Fruit fly (Drosophila melanogaster): ENCODE results near the gene ghi.

Gene ghi

DNA sequence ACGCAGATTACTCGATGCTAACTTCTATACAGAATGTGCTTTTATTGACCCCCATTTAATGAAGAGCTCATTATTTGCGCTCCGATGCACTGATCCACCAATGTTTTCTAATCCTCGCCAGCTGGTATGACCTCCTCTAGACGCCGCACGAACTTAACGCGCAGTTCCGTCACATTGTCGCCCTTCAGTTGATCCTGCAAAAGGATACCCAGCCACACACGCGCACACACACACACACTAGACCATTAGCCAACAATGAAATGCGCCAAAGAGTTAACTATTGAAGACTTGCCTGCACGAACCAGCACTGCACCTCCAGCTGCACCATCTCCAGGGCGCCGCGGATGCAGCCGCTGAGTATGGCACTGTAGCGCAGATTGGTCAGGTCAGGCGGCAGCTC, 12.8 kb upstream of the ghi start:
- TF ChIP-seq CG11617 (GFP tag; optimal IDR thresholded peaks at IDR 0.05) (no peak), bab1 (GFP tag; optimal IDR thresholded peaks at IDR 0.05) (no peak), cnc (optimal IDR thresholded peaks at IDR 0.05) (no peak), Crg-1 (GFP tag; optimal IDR thresholded peaks at IDR 0.05) (no peak), CG33017 (tag; optimal IDR thresholded peaks at IDR 0.05) (no peak), CG7045 (GFP tag; optimal IDR thresholded peaks at IDR 0.05) (no peak), CG5204 (GFP tag; optimal IDR thresholded peaks at IDR 0.05) (no peak), CG12768 (GFP tag; optimal IDR thresholded peaks at IDR 0.05) (no peak), tj (GFP tag; optimal IDR thresholded peaks at IDR 0.05) (no peak), kay (GFP tag; ENCODE audit: borderline replicate concordance) (no peak), pad (GFP tag; optimal IDR thresholded peaks at IDR 0.05) (no peak), Clk (GFP tag; optimal IDR thresholded peaks at IDR 0.05) (no peak), CG14711 (tag; optimal IDR thresholded peaks at IDR 0.05) (no peak), ovo (GFP tag; optimal IDR thresholded peaks at IDR 0.05) (no peak), Mnt (GFP tag; optimal IDR thresholded peaks at IDR 0.05) (no peak)

DNA sequence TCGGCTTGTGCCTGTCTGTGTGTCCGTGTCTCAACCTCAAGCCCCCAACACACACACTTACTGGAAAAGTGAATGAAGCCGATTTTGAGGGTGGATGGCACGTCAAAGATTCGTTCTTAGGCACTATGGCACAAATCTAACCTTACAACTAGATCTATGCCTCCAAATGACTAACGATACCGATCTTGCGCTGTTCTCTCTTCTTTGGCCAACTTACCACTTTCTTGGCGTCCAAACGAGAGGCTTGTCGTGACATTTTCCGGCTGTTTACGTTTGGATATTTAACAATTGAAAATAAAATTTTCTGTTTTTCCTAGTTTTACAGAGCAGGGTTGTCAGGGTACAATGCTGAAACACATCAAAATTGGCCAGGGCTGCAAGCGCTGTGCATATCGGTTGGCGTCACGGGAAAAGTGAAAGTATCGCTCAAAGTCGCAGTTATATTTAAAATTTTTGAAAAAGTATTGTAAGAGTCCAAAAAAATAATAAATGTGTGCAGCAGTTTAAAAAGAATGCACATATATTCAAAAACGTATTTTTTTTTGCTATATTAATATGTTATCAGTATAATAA, 9.7 kb upstream of the ghi start, which contains the start of the genes Bet3 and Nf-YA:
Gene Bet3, minus strand, starts transcription at position 361 of the 573 bp plus-strand sequence.
Gene Nf-YA, minus strand, starts transcription at position 361 of the 573 bp plus-strand sequence.
- TF ChIP-seq Clk (GFP tag; optimal IDR thresholded peaks at IDR 0.05), result no peak
- no peak for TF ChIP-seq CG5204 (GFP tag; optimal IDR thresholded peaks at IDR 0.05)
- no peak for TF ChIP-seq cnc (optimal IDR thresholded peaks at IDR 0.05)
- TF ChIP-seq Crg-1 (GFP tag; optimal IDR thresholded peaks at IDR 0.05), result peak; percentile 68
- peak; percentile 78 for TF ChIP-seq toe (GFP tag; optimal IDR thresholded peaks at IDR 0.05)
- no peak for TF ChIP-seq kay (GFP tag; ENCODE audit: borderline replicate concordance)
- TF ChIP-seq tj (GFP tag; optimal IDR thresholded peaks at IDR 0.05), result no peak
- TF ChIP-seq CG1620 (GFP tag; optimal IDR thresholded peaks at IDR 0.05), result peak; percentile 72
- TF ChIP-seq CG14711 (tag; optimal IDR thresholded peaks at IDR 0.05), result peak; percentile 97
- peak; percentile 4 for TF ChIP-seq CG7101 (tag; optimal IDR thresholded peaks at IDR 0.05)
- TF ChIP-seq Mnt (GFP tag; optimal IDR thresholded peaks at IDR 0.05), result peak; percentile 56
- TF ChIP-seq cic (GFP tag; optimal IDR thresholded peaks at IDR 0.05), result peak; percentile 58
- peak; percentile 50 for TF ChIP-seq ovo (GFP tag; optimal IDR thresholded peaks at IDR 0.05)
- TF ChIP-seq bab1 (GFP tag; optimal IDR thresholded peaks at IDR 0.05), result peak; percentile 38
- peak; percentile 10 for TF ChIP-seq CG12768 (GFP tag; optimal IDR thresholded peaks at IDR 0.05)
- TF ChIP-seq CG11617 (GFP tag; optimal IDR thresholded peaks at IDR 0.05), result peak; percentile 36
- no peak for TF ChIP-seq CG33017 (tag; optimal IDR thresholded peaks at IDR 0.05)
- peak; percentile 35 for TF ChIP-seq pad (GFP tag; optimal IDR thresholded peaks at IDR 0.05)
- TF ChIP-seq CG7045 (GFP tag; optimal IDR thresholded peaks at IDR 0.05), result peak; percentile 50
- TF ChIP-seq Hr96 (GFP tag; optimal IDR thresholded peaks at IDR 0.05), result peak; percentile 60

DNA sequence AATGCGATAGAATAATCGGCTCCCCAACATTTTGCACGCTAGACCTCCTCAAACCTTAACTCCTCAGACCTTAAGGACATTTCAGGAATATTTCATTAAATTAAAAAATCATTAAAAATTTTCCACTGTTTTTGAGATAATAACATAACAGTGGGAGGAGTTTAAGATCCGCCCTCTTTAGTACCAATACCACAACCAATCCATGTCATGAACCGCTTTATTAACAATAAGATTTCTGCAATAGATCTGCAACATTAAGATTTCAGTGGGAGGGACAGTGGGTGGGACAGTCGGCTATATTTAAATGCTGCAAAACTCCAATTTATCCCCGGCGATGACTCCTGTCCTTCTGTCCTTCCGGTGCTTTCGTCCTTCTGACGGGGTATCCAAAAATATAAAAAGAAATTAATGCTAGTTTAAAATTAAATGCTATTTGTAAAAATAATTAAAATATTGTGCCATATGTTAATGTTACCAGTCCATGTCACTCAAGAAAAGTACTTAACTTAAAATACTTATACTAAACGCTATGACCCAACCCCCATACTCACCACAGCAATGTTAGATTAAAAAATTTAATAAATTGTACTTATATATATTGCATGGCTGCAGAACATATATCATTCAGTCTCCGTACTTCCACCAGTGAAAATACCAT, 8.9 kb upstream of the ghi start, which contains the start of gene Srg3:
Gene Srg3, plus strand, starts transcription at position 608 of the 658 bp plus-strand sequence.
- TF ChIP-seq CG12768 (GFP tag; optimal IDR thresholded peaks at IDR 0.05) (peak; percentile 27), Hr96 (GFP tag; optimal IDR thresholded peaks at IDR 0.05) (no peak)

DNA sequence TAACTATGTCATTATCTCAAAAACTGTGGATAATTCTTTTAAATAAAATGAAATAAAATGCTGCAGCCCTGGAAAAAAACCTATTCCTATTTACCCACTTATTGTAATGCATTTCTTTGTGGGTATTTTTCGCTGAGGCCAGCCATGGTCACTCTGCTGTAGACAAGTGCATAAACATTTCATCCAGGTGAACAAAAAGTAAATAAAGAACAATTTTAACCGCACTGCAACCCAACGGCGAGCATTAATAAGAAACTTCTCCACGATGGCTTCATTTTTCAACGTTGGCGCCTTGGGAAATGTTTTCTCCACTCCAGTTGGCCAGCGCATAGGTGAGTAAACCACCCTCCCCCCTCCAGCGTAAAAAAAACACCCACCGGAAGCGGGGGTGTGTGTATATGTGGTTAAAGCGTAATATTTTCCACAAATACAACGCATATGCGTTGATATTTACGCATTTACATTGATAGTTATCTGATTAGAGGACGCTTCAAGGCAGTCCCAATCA, 4.9 kb upstream of the ghi start, which contains the start of gene CG3529:
Gene CG3529, plus strand, starts transcription at position 134 of the 508 bp plus-strand sequence.
- TF ChIP-seq cnc (optimal IDR thresholded peaks at IDR 0.05) (no peak), CG14711 (tag; optimal IDR thresholded peaks at IDR 0.05) (peak; percentile 45), CG1620 (GFP tag; optimal IDR thresholded peaks at IDR 0.05) (no peak), CG7101 (tag; optimal IDR thresholded peaks at IDR 0.05) (peak; percentile 30), CG5204 (GFP tag; optimal IDR thresholded peaks at IDR 0.05) (no peak), Mnt (GFP tag; optimal IDR thresholded peaks at IDR 0.05) (peak; percentile 51), tj (GFP tag; optimal IDR thresholded peaks at IDR 0.05) (no peak), cic (GFP tag; optimal IDR thresholded peaks at IDR 0.05) (peak; percentile 36), Clk (GFP tag; optimal IDR thresholded peaks at IDR 0.05) (no peak), CG33017 (tag; optimal IDR thresholded peaks at IDR 0.05) (peak; percentile 29), bab1 (GFP tag; optimal IDR thresholded peaks at IDR 0.05) (peak; percentile 42), pad (GFP tag; optimal IDR thresholded peaks at IDR 0.05) (peak; percentile 35), toe (GFP tag; optimal IDR thresholded peaks at IDR 0.05) (peak; percentile 57), CG11617 (GFP tag; optimal IDR thresholded peaks at IDR 0.05) (peak; percentile 42), Crg-1 (GFP tag; optimal IDR thresholded peaks at IDR 0.05) (peak; percentile 34), CG12768 (GFP tag; optimal IDR thresholded peaks at IDR 0.05) (peak; percentile 37), ovo (GFP tag; optimal IDR thresholded peaks at IDR 0.05) (peak; percentile 31), kay (GFP tag; ENCODE audit: borderline replicate concordance) (no peak), Hr96 (GFP tag; optimal IDR thresholded peaks at IDR 0.05) (peak; percentile 43), CG7045 (GFP tag; optimal IDR thresholded peaks at IDR 0.05) (no peak)

DNA sequence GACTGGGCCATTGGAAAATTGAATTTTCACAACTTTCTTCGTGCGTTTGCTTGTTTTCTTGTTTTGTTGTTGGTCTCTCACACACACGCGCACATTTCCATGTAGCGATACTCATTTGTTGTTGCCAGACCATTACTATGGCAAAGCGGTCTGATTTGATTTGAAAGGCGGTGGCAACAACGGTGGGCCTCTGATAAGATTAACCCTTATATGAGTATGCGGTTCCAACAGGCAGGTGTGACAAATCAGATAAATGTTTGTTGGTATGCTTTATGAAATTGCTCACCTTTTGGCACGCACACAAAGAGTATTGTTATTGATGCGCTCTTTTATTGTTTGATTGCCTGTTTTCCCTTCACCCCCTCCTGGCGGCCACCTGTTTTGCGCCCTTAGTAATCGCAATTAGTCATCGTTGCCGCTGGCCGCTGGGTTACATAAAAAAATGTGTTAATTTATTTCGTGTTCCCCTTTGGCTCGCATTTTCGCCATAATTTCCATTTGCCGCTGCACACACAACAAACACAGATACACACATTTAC, 4.4 kb upstream of the ghi start:
- TF ChIP-seq toe (GFP tag; optimal IDR thresholded peaks at IDR 0.05) (no peak), CG12768 (GFP tag; optimal IDR thresholded peaks at IDR 0.05) (no peak), Mnt (GFP tag; optimal IDR thresholded peaks at IDR 0.05) (peak; percentile 12), cic (GFP tag; optimal IDR thresholded peaks at IDR 0.05) (peak; percentile 59), Hr96 (GFP tag; optimal IDR thresholded peaks at IDR 0.05) (no peak), Clk (GFP tag; optimal IDR thresholded peaks at IDR 0.05) (no peak), tj (GFP tag; optimal IDR thresholded peaks at IDR 0.05) (peak; percentile 55), CG7045 (GFP tag; optimal IDR thresholded peaks at IDR 0.05) (no peak), kay (GFP tag; ENCODE audit: borderline replicate concordance) (peak; percentile 99), CG14711 (tag; optimal IDR thresholded peaks at IDR 0.05) (peak; percentile 84), CG33017 (tag; optimal IDR thresholded peaks at IDR 0.05) (peak; percentile 55)
